1 worm cellular context compared by ENCODE assay signal in genomic region chrV:4450523-4451089, ce11.
A peak's percentile ranks its signal among the peaks of the same experiment; 100 is the strongest.
TF ChIP-seq lines count a peak whose summit lies in the region.

Gene rft-2, minus strand, starts transcription at chrV:4450563.

TF ChIP-seq in whole organism, L1 larva, 84 proteins besides CTCF, POLR2A, EP300 and RAD21 (continued from another document):
- TF ChIP-seq pqm-1 (tag; optimal IDR thresholded peaks at IDR 0.05; lab: Kevin White, UChicago): no peak
- peak; percentile 45 for TF ChIP-seq isw-1 (GFP tag; IDR thresholded peaks at IDR 0.05; lab: Robert Waterston, UW)
- no peak for TF ChIP-seq fkh-4 (tag; optimal IDR thresholded peaks at IDR 0.05; lab: Kevin White, UChicago; ENCODE audit: borderline replicate concordance)
- no peak for TF ChIP-seq mab-9 (GFP tag; IDR thresholded peaks at IDR 0.05; lab: Robert Waterston, UW)
- TF ChIP-seq aly-2 (tag; optimal IDR thresholded peaks at IDR 0.05; lab: Kevin White, UChicago): no peak
- TF ChIP-seq egl-13 (tag; optimal IDR thresholded peaks at IDR 0.05; lab: Kevin White, UChicago): peak; percentile 24
- no peak for TF ChIP-seq mef-2 (tag; optimal IDR thresholded peaks at IDR 0.05; lab: Kevin White, UChicago)
- TF ChIP-seq egl-27 (tag; optimal IDR thresholded peaks at IDR 0.05; lab: Kevin White, UChicago): no peak
- no peak for TF ChIP-seq unc-62 (GFP tag; optimal IDR thresholded peaks at IDR 0.05; lab: Kevin White, UChicago)
- peak; percentile 14 for TF ChIP-seq nhr-11 (tag; optimal IDR thresholded peaks at IDR 0.05; lab: Kevin White, UChicago)
- TF ChIP-seq pax-3 (tag; optimal IDR thresholded peaks at IDR 0.05; lab: Kevin White, UChicago): no peak
- no peak for TF ChIP-seq C34B4.2 (tag; optimal IDR thresholded peaks at IDR 0.05; lab: Kevin White, UChicago)
- no peak for TF ChIP-seq hpl-2 (GFP tag; optimal IDR thresholded peaks at IDR 0.05; lab: Kevin White, UChicago)
- TF ChIP-seq ceh-63 (GFP tag; optimal IDR thresholded peaks at IDR 0.05; lab: Kevin White, UChicago): no peak
- peak; percentile 67 for TF ChIP-seq dsc-1 (tag; optimal IDR thresholded peaks at IDR 0.05; lab: Kevin White, UChicago)
- no peak for TF ChIP-seq ceh-88 (GFP tag; IDR thresholded peaks at IDR 0.05; lab: Robert Waterston, UW)
- no peak for TF ChIP-seq lin-39 (tag; optimal IDR thresholded peaks at IDR 0.05; lab: Kevin White, UChicago)
- peak; percentile 25 for TF ChIP-seq fkh-10 (GFP tag; optimal IDR thresholded peaks at IDR 0.05; lab: Kevin White, UChicago)
- no peak for TF ChIP-seq zag-1 (tag; optimal IDR thresholded peaks at IDR 0.05; lab: Kevin White, UChicago)
- no peak for TF ChIP-seq sptf-1 (tag; optimal IDR thresholded peaks at IDR 0.05; lab: Kevin White, UChicago)
- peak; percentile 35 for TF ChIP-seq nhr-77 (tag; optimal IDR thresholded peaks at IDR 0.05; lab: Kevin White, UChicago)
- no peak for TF ChIP-seq pag-3 (tag; optimal IDR thresholded peaks at IDR 0.05; lab: Kevin White, UChicago; ENCODE audit: borderline replicate concordance, insufficient read depth)
- TF ChIP-seq lin-35 (GFP tag; optimal IDR thresholded peaks at IDR 0.05; lab: Kevin White, UChicago): peak; percentile 96 to 97
- TF ChIP-seq nhr-90 (tag; optimal IDR thresholded peaks at IDR 0.05; lab: Kevin White, UChicago; ENCODE audit: poor library complexity): peak; percentile 58
- peak; percentile 56 for TF ChIP-seq elt-2 (tag; optimal IDR thresholded peaks at IDR 0.05; lab: Kevin White, UChicago)
- no peak for TF ChIP-seq unc-130 (tag; optimal IDR thresholded peaks at IDR 0.05; lab: Kevin White, UChicago)
- peak; percentile 44 for TF ChIP-seq snpc-4 (tag; optimal IDR thresholded peaks at IDR 0.05; lab: Kevin White, UChicago)
- peak; percentile 49 for TF ChIP-seq blmp-1 (tag; optimal IDR thresholded peaks at IDR 0.05; lab: Kevin White, UChicago)
- no peak for TF ChIP-seq nhr-12 (tag; optimal IDR thresholded peaks at IDR 0.05; lab: Kevin White, UChicago)
- TF ChIP-seq zip-4 (GFP tag; optimal IDR thresholded peaks at IDR 0.05; lab: Kevin White, UChicago): no peak
- peak; percentile 29 for TF ChIP-seq vab-15 (tag; optimal IDR thresholded peaks at IDR 0.05; lab: Kevin White, UChicago)
- no peak for TF ChIP-seq nhr-76 (tag; optimal IDR thresholded peaks at IDR 0.05; lab: Kevin White, UChicago)
- TF ChIP-seq mdl-1 (tag; optimal IDR thresholded peaks at IDR 0.05; lab: Kevin White, UChicago): peak in 1 of 2 experiments; percentile 22
- peak; percentile 58 for TF ChIP-seq xbp-1 (tag; optimal IDR thresholded peaks at IDR 0.05; lab: Kevin White, UChicago)
- TF ChIP-seq lir-3 (tag; optimal IDR thresholded peaks at IDR 0.05; lab: Kevin White, UChicago; ENCODE audit: poor library complexity): no peak
- TF ChIP-seq lsy-2 (tag; optimal IDR thresholded peaks at IDR 0.05; lab: Kevin White, UChicago): peak; percentile 71 to 80
- no peak for TF ChIP-seq aha-1 (tag; optimal IDR thresholded peaks at IDR 0.05; lab: Kevin White, UChicago)
- TF ChIP-seq sox-4 (tag; optimal IDR thresholded peaks at IDR 0.05; lab: Kevin White, UChicago): peak; percentile 3
- TF ChIP-seq tbx-2 (tag; optimal IDR thresholded peaks at IDR 0.05; lab: Kevin White, UChicago): peak; percentile 50
- TF ChIP-seq lin-13 (GFP tag; optimal IDR thresholded peaks at IDR 0.05; lab: Kevin White, UChicago): peak; percentile 27
- no peak for TF ChIP-seq ets-5 (GFP tag; IDR thresholded peaks at IDR 0.05; lab: Robert Waterston, UW)
TF ChIP-seq in whole organism, L1 larva: peak in this region for 43.
